Fruit fly (Drosophila melanogaster) whole organism, embryonic: ENCODE measurements around the gene CG13982.

Experiments used
- CG13287 ChIP-seq: fragments of 200-800 bp; sonication (Bioruptor generic); IDR thresholded peaks from 2 replicates; pipeline ENCODE4 v1.3.6; 2022; ENCODE audit warnings: missing biosample characterization, missing genetic modification characterization; ENCODE audit not compliant: partially characterized antibody
- D ChIP-seq, 2 experiments: fragments of 200-800 bp in 1 of 2; fragments of >200 bp in 1 of 2; sonication (Bioruptor generic) in 1 of 2; optimal IDR thresholded peaks; 2 replicates in 1 of 2; 3 replicates in 1 of 2; lab custom pipeline; 2017; ENCODE audit warnings: mild to moderate bottlenecking in 1 of 2, missing biosample characterization in 1 of 2, missing genetic modification characterization in 1 of 2, missing genetic modification reagents in 1 of 2
- Hr51 ChIP-seq, 2 experiments: fragments of 200-800 bp; sonication (Bioruptor generic); optimal IDR thresholded peaks; 2 replicates in 1 of 2; 3 replicates in 1 of 2; lab custom pipeline; 2016 to 2018; ENCODE audit warnings: missing biosample characterization in 2 of 2, missing genetic modification characterization in 2 of 2, mild to moderate bottlenecking in 1 of 2, moderate library complexity in 1 of 2
- Max ChIP-seq: fragments of 200-800 bp; sonication (Bioruptor generic); optimal IDR thresholded peaks from 2 replicates; lab custom pipeline; 2016; ENCODE audit warnings: missing biosample characterization, mild to moderate bottlenecking, missing genetic modification characterization
- gcm ChIP-seq: fragments of 200-800 bp; sonication (Bioruptor generic); optimal IDR thresholded peaks from 2 replicates; lab custom pipeline; 2019; ENCODE audit warnings: missing biosample characterization, mild to moderate bottlenecking, missing genetic modification characterization, moderate library complexity
- grau ChIP-seq: fragments of 200-800 bp; optimal IDR thresholded peaks from 3 replicates; lab custom pipeline; 2019; ENCODE audit warnings: missing biosample characterization, mild to moderate bottlenecking, missing genetic modification characterization, moderate library complexity
- hbn ChIP-seq: fragments of 200-800 bp; sonication (Bioruptor generic); IDR thresholded peaks from 2 replicates; pipeline ENCODE4 v1.3.6; 2022; ENCODE audit warnings: missing biosample characterization, missing genetic modification characterization; ENCODE audit not compliant: partially characterized antibody
- onecut ChIP-seq: fragments of 200-800 bp; sonication (Bioruptor generic); IDR thresholded peaks from 2 replicates; pipeline ENCODE4 v1.3.6; 2022; ENCODE audit warnings: missing biosample characterization, missing genetic modification characterization
- psq ChIP-seq: fragments of 200-800 bp; sonication (Bioruptor generic); optimal IDR thresholded peaks from 2 replicates; lab custom pipeline; 2017; ENCODE audit warnings: missing biosample characterization, missing genetic modification characterization
- pzg ChIP-seq: fragments of 200-800 bp; sonication (Bioruptor generic); optimal IDR thresholded peaks from 3 replicates; lab custom pipeline; 2018; ENCODE audit warnings: missing biosample characterization, mild to moderate bottlenecking, missing genetic modification characterization, moderate library complexity
- ro ChIP-seq: fragments of 200-800 bp; sonication (Bioruptor generic); IDR thresholded peaks from 2 replicates; pipeline ENCODE4 v1.3.6; 2022; ENCODE audit warnings: missing biosample characterization, missing genetic modification characterization

DNA sequence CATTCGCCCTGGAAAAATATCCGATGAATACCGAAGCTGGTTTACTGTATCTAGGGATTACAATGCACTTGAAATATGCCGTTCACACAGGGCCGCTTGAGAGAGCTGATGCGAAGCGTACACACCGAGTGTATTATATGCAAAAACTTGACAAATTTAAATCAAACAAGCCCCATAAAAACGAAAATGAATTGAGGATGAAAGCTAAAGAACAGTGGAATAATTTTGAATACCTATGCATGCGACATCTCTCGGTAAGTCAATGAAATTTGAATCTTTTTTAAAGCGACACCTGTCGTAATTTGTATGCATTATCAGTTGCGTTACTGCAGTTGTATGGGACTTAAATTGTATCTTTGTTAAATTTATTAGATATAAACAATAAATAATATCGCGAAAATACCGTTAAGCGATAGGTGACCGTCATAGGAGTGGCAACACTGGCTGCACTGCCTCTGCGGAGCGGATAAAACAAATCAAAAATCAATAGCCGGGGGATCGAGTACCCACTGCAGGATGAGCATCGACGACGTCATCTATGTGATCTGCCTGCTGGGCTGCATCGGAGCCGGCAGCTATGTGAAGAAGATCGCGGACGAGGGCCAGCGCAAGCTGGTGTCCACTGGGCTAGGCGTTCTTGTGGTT is 44.0 kb downstream of the CG13982 start, which contains the start of gene frj:
- TF ChIP-seq hbn (GFP tag; lab: Robert Waterston, UW) (0 out of 2 replicates have a peak, but pooled peaks have one; percentile 26), psq (peak; percentile 50), gcm (GFP tag; lab: Kevin White, UChicago) (peak; percentile 10), Hr51 (GFP tag; optimal IDR thresholded peaks at IDR 0.05; lab: Kevin White, UChicago) (peak; percentile 60 to 64), ro (GFP tag; lab: Robert Waterston, UW) (no peak), D (optimal IDR thresholded peaks at IDR 0.05; lab: Kevin White, UChicago) (peak; percentile 29), D (GFP tag; optimal IDR thresholded peaks at IDR 0.05; lab: Kevin White, UChicago) (peak; percentile 36), onecut (GFP tag; lab: Robert Waterston, UW) (peak; percentile 66), CG13287 (GFP tag; lab: Robert Waterston, UW) (peak; percentile 67), pzg (GFP tag; lab: Kevin White, UChicago) (peak; percentile 92), Max (GFP tag; lab: Kevin White, UChicago) (peak; percentile 29), grau (tag; lab: Kevin White, UChicago) (peak; percentile 77)
